Fruit fly (Drosophila melanogaster) whole organism, embryonic: ENCODE data around the gene CG12012.
A peak's percentile ranks its signal among the peaks of the same experiment; 100 is the strongest.

Experiments used
- Atf3 ChIP-seq: fragments of 200-800 bp; sonication (Bioruptor generic); optimal IDR thresholded peaks from 3 replicates; lab custom pipeline; 2016; ENCODE audit warnings: missing biosample characterization, missing genetic modification characterization
- Bgb ChIP-seq: fragments of 200-800 bp; sonication (Bioruptor generic); IDR thresholded peaks from 2 replicates; pipeline ENCODE4 v1.3.6; 2022; ENCODE audit warnings: missing biosample characterization, missing genetic modification characterization; ENCODE audit not compliant: partially characterized antibody
- CG10147 ChIP-seq: fragments of 200-800 bp; sonication (Bioruptor generic); optimal IDR thresholded peaks from 2 replicates; lab custom pipeline; 2019; ENCODE audit warnings: missing biosample characterization, mild to moderate bottlenecking, missing genetic modification characterization, moderate library complexity
- CG10274 ChIP-seq: fragments of 200-800 bp; sonication (Bioruptor generic); optimal IDR thresholded peaks from 3 replicates; lab custom pipeline; 2017; ENCODE audit warnings: missing biosample characterization, mild to moderate bottlenecking, missing genetic modification characterization
- CG10565 ChIP-seq: fragments of 200-800 bp; sonication (Bioruptor generic); optimal IDR thresholded peaks from 3 replicates; lab custom pipeline; 2016; ENCODE audit warnings: missing biosample characterization, mild to moderate bottlenecking, missing genetic modification characterization
- CG11247 ChIP-seq: fragments of 200-800 bp; sonication (Bioruptor generic); IDR thresholded peaks from 2 replicates; pipeline ENCODE4 v1.3.6; 2022; ENCODE audit warnings: missing biosample characterization, missing genetic modification characterization
- CG12104 ChIP-seq: fragments of 200-800 bp; sonication (Bioruptor generic); optimal IDR thresholded peaks from 3 replicates; lab custom pipeline; 2016; ENCODE audit warnings: missing biosample characterization, missing genetic modification characterization
- CG14050 ChIP-seq: fragments of 200-800 bp; sonication (Bioruptor generic); IDR thresholded peaks from 3 replicates; pipeline ENCODE4 v1.3.6; 2022; ENCODE audit warnings: missing biosample characterization, missing genetic modification characterization
- CG15269 ChIP-seq: fragments of 200-800 bp; sonication (Bioruptor generic); optimal IDR thresholded peaks from 2 replicates; lab custom pipeline; 2018; ENCODE audit warnings: missing biosample characterization, mild to moderate bottlenecking, missing genetic modification characterization, moderate library complexity
- CG16813 ChIP-seq: fragments of 200-800 bp; sonication (Bioruptor generic); IDR thresholded peaks from 3 replicates; pipeline ENCODE4 v1.3.6; 2022; ENCODE audit warnings: missing biosample characterization, missing genetic modification characterization; ENCODE audit not compliant: partially characterized antibody
- CG16863 ChIP-seq: fragments of 200-800 bp; sonication (Bioruptor generic); optimal IDR thresholded peaks from 3 replicates; lab custom pipeline; 2016; ENCODE audit warnings: missing biosample characterization, missing genetic modification characterization
- CG17568 ChIP-seq: fragments of 200-800 bp; sonication (Bioruptor generic); optimal IDR thresholded peaks from 2 replicates; lab custom pipeline; 2018; ENCODE audit warnings: missing biosample characterization, mild to moderate bottlenecking, missing genetic modification characterization, moderate library complexity
- CG17612 ChIP-seq: fragments of 200-800 bp; sonication (Bioruptor generic); IDR thresholded peaks from 2 replicates; pipeline ENCODE4 v1.3.6; 2022; ENCODE audit warnings: missing biosample characterization, missing genetic modification characterization
- CG17829 ChIP-seq: fragments of 200-800 bp; optimal IDR thresholded peaks from 2 replicates; lab custom pipeline; 2019; ENCODE audit warnings: missing biosample characterization, mild to moderate bottlenecking, missing genetic modification characterization, moderate library complexity
- CG18262 ChIP-seq: fragments of 200-800 bp; optimal IDR thresholded peaks from 3 replicates; lab custom pipeline; 2019; ENCODE audit warnings: missing biosample characterization, mild to moderate bottlenecking, missing genetic modification characterization, moderate library complexity
- CG34376 ChIP-seq: fragments of 200-800 bp; sonication (Bioruptor generic); optimal IDR thresholded peaks from 2 replicates; lab custom pipeline; 2018; ENCODE audit warnings: missing biosample characterization, mild to moderate bottlenecking, missing genetic modification characterization
- CG4820 ChIP-seq: fragments of 200-800 bp; sonication (Bioruptor generic); optimal IDR thresholded peaks from 3 replicates; lab custom pipeline; 2016; ENCODE audit warnings: missing biosample characterization, missing genetic modification characterization
- CG8478 ChIP-seq: fragments of >200 bp; optimal IDR thresholded peaks from 2 replicates; lab custom pipeline; 2018
- CG9727 ChIP-seq: fragments of 200-800 bp; sonication (Bioruptor generic); optimal IDR thresholded peaks from 3 replicates; lab custom pipeline; 2017; ENCODE audit warnings: missing biosample characterization, mild to moderate bottlenecking, missing genetic modification characterization
- CHES-1-like ChIP-seq: fragments of 200-800 bp; sonication (Bioruptor generic); optimal IDR thresholded peaks from 2 replicates; lab custom pipeline; 2016; ENCODE audit warnings: missing biosample characterization, missing genetic modification characterization
- Dek ChIP-seq: fragments of 200-800 bp; sonication (Bioruptor generic); optimal IDR thresholded peaks from 3 replicates; lab custom pipeline; 2019; ENCODE audit warnings: missing biosample characterization, mild to moderate bottlenecking, missing genetic modification characterization, moderate library complexity
- Dfd ChIP-seq, 2 experiments: fragments of >200 bp; optimal IDR thresholded peaks; 2 replicates each; lab custom pipeline; 2017; ENCODE audit warnings: missing biosample characterization in 2 of 2, missing genetic modification characterization in 2 of 2
- ERR ChIP-seq: fragments of 200-800 bp; sonication (Bioruptor generic); optimal IDR thresholded peaks from 2 replicates; lab custom pipeline; 2016; ENCODE audit warnings: missing biosample characterization, missing genetic modification characterization
- HLHmδ ChIP-seq: fragments of 200-800 bp; sonication (Bioruptor generic); optimal IDR thresholded peaks from 2 replicates; lab custom pipeline; 2018; ENCODE audit warnings: missing biosample characterization, mild to moderate bottlenecking, missing genetic modification characterization, moderate library complexity
- Hmx ChIP-seq: fragments of 200-800 bp; sonication (Bioruptor generic); optimal IDR thresholded peaks from 2 replicates; lab custom pipeline; 2016; ENCODE audit warnings: missing biosample characterization, missing genetic modification characterization
- Lhr ChIP-seq: fragments of 200-800 bp; sonication (Bioruptor generic); optimal IDR thresholded peaks from 3 replicates; lab custom pipeline; 2017; ENCODE audit warnings: mild to moderate bottlenecking, missing biosample characterization, missing genetic modification reagents, missing genetic modification characterization
- NFAT ChIP-seq: fragments of 200-800 bp; sonication (Bioruptor generic); IDR thresholded peaks from 2 replicates; pipeline ENCODE4 v1.3.6; 2022; ENCODE audit warnings: missing biosample characterization, missing genetic modification characterization
- Scr ChIP-seq: fragments of 200-800 bp; sonication (Bioruptor generic); IDR thresholded peaks from 2 replicates; pipeline ENCODE4 v1.3.6; 2022; ENCODE audit warnings: missing biosample characterization, missing genetic modification characterization; ENCODE audit not compliant: partially characterized antibody
- Ssrp ChIP-seq: fragments of 200-800 bp; sonication (Bioruptor generic); optimal IDR thresholded peaks from 2 replicates; lab custom pipeline; 2018; ENCODE audit warnings: missing biosample characterization, mild to moderate bottlenecking, missing genetic modification characterization, moderate library complexity
- TFAM ChIP-seq: fragments of 200-800 bp; sonication (Bioruptor generic); optimal IDR thresholded peaks from 2 replicates; lab custom pipeline; 2017; ENCODE audit warnings: missing biosample characterization, missing genetic modification characterization, inconsistent platforms
- abd-A ChIP-seq: fragments of 200-800 bp; sonication (Bioruptor generic); optimal IDR thresholded peaks from 3 replicates; lab custom pipeline; 2019; ENCODE audit warnings: missing biosample characterization, mild to moderate bottlenecking, missing genetic modification characterization, moderate library complexity
- al ChIP-seq: fragments of 200-800 bp; sonication (Bioruptor generic); IDR thresholded peaks from 2 replicates; pipeline ENCODE4 v1.3.6; 2022; ENCODE audit warnings: missing biosample characterization, missing genetic modification characterization
- ci ChIP-seq: fragments of 200-800 bp; sonication (Bioruptor generic); IDR thresholded peaks from 3 replicates; pipeline ENCODE4 v1.3.6; 2022; ENCODE audit warnings: missing biosample characterization, missing genetic modification characterization
- esg ChIP-seq: fragments of 200-800 bp; sonication (Bioruptor generic); conservative IDR thresholded peaks from 2 replicates; pipeline ENCODE4 v1.3.6; 2022; ENCODE audit warnings: missing biosample characterization, missing genetic modification characterization
- gcm2 ChIP-seq: fragments of 200-800 bp; sonication (Bioruptor generic); optimal IDR thresholded peaks from 2 replicates; lab custom pipeline; 2016; ENCODE audit warnings: missing biosample characterization, missing genetic modification characterization
- gt ChIP-seq: fragments of 200-800 bp; sonication (Bioruptor generic); IDR thresholded peaks from 2 replicates; pipeline ENCODE4 v1.3.6; 2022; ENCODE audit warnings: missing biosample characterization, missing genetic modification characterization
- maf-S ChIP-seq: fragments of 200-800 bp; sonication (Bioruptor generic); optimal IDR thresholded peaks from 2 replicates; lab custom pipeline; 2016; ENCODE audit warnings: missing biosample characterization, missing genetic modification characterization
- mirr ChIP-seq: fragments of 200-800 bp; sonication (Bioruptor generic); optimal IDR thresholded peaks from 3 replicates; lab custom pipeline; 2018; ENCODE audit warnings: missing biosample characterization, mild to moderate bottlenecking, missing genetic modification characterization
- mld ChIP-seq: fragments of 200-800 bp; sonication (Bioruptor generic); IDR thresholded peaks from 3 replicates; pipeline ENCODE4 v1.3.6; 2022; ENCODE audit warnings: missing biosample characterization, missing genetic modification characterization; ENCODE audit not compliant: partially characterized antibody
- nmo ChIP-seq: fragments of 200-800 bp; sonication (Bioruptor generic); optimal IDR thresholded peaks from 2 replicates; lab custom pipeline; 2018; ENCODE audit warnings: missing biosample characterization, mild to moderate bottlenecking, missing genetic modification characterization, moderate library complexity
- onecut ChIP-seq: fragments of 200-800 bp; sonication (Bioruptor generic); IDR thresholded peaks from 2 replicates; pipeline ENCODE4 v1.3.6; 2022; ENCODE audit warnings: missing biosample characterization, missing genetic modification characterization
- org-1 ChIP-seq: fragments of 200-800 bp; sonication (Bioruptor generic); optimal IDR thresholded peaks from 2 replicates; lab custom pipeline; 2017; ENCODE audit warnings: missing biosample characterization, missing genetic modification characterization
- pfk ChIP-seq: fragments of 200-800 bp; sonication (Bioruptor generic); optimal IDR thresholded peaks from 2 replicates; lab custom pipeline; 2018; ENCODE audit warnings: missing biosample characterization, mild to moderate bottlenecking, missing genetic modification characterization, moderate library complexity
- prd ChIP-seq, 3 experiments: fragments of >200 bp in 2 of 3; fragments of 200-800 bp in 1 of 3; sonication (Bioruptor generic) in 1 of 3; optimal IDR thresholded peaks in 2 of 3; IDR thresholded peaks in 1 of 3; 2 replicates in 2 of 3; 3 replicates in 1 of 3; pipeline versions ENCODE4 v1.3.6 to Lab custom; 2017 to 2022; ENCODE audit warnings: missing biosample characterization in 1 of 3, missing genetic modification characterization in 1 of 3
- salm ChIP-seq: fragments of 200-800 bp; sonication (Bioruptor generic); optimal IDR thresholded peaks from 2 replicates; lab custom pipeline; 2018; ENCODE audit warnings: missing biosample characterization, mild to moderate bottlenecking, missing genetic modification characterization
- sug ChIP-seq: fragments of 200-800 bp; optimal IDR thresholded peaks from 2 replicates; lab custom pipeline; 2019; ENCODE audit warnings: missing biosample characterization, mild to moderate bottlenecking, missing genetic modification characterization, moderate library complexity
- trem ChIP-seq: fragments of 200-800 bp; optimal IDR thresholded peaks from 3 replicates; lab custom pipeline; 2019; ENCODE audit warnings: missing biosample characterization, mild to moderate bottlenecking, missing genetic modification characterization, moderate library complexity
- trh ChIP-seq: fragments of 200-800 bp; sonication (Bioruptor generic); optimal IDR thresholded peaks from 2 replicates; lab custom pipeline; 2016; ENCODE audit warnings: missing biosample characterization, missing genetic modification characterization
- zfh1 ChIP-seq: fragments of 200-800 bp; sonication (Bioruptor generic); IDR thresholded peaks from 3 replicates; pipeline ENCODE4 v1.3.6; 2022; ENCODE audit warnings: missing biosample characterization, missing genetic modification characterization

The CG12012 gene

dm6 chr3L:3384596-3385436 lies 8.3 kb downstream of the CG12012 start (continued):
- TF ChIP-seq onecut (GFP tag; lab: Robert Waterston, UW), result no peak
- TF ChIP-seq mld (GFP tag; lab: Robert Waterston, UW), result no peak
- TF ChIP-seq CG8478, result no peak
- no peak for TF ChIP-seq gt (GFP tag; lab: Robert Waterston, UW)
- peak; percentile 80 for TF ChIP-seq abd-A (tag; lab: Kevin White, UChicago)
- no peak for TF ChIP-seq Scr (GFP tag; lab: Robert Waterston, UW)
- no peak for TF ChIP-seq Atf3 (GFP tag; lab: Kevin White, UChicago)
- TF ChIP-seq Lhr (GFP tag; lab: Kevin White, UChicago), result no peak
- no peak for TF ChIP-seq sug (tag; lab: Kevin White, UChicago)
- no peak for TF ChIP-seq CG16863 (GFP tag; lab: Kevin White, UChicago)
- 0 out of 2 replicates have a peak, but pooled peaks have one; percentile 6 for TF ChIP-seq al (GFP tag; lab: Robert Waterston, UW)
- TF ChIP-seq CG17612 (GFP tag; lab: Robert Waterston, UW), result no peak
- peak; percentile 70 for TF ChIP-seq CG9727
- TF ChIP-seq ci (GFP tag; lab: Robert Waterston, UW), result 0 out of 3 replicates have a peak, but pooled peaks have one; percentile 3
- no peak for TF ChIP-seq CG14050
- TF ChIP-seq Hmx, result no peak
- TF ChIP-seq trh, result no peak
- no peak for TF ChIP-seq salm (tag; lab: Kevin White, UChicago)
- TF ChIP-seq CG10274 (GFP tag; lab: Kevin White, UChicago), result no peak
- TF ChIP-seq ERR (GFP tag; lab: Kevin White, UChicago), result no peak
- no peak for TF ChIP-seq CHES-1-like (GFP tag; lab: Kevin White, UChicago)
- TF ChIP-seq prd (optimal IDR thresholded peaks at IDR 0.05; lab: Kevin White, UChicago), result no peak
- peak; percentile 48; the same call in 2 of the 3 replicates for TF ChIP-seq prd (GFP tag; IDR thresholded peaks at IDR 0.05; lab: Robert Waterston, UW)
- no peak for TF ChIP-seq Bgb (GFP tag; lab: Robert Waterston, UW)
- TF ChIP-seq nmo (GFP tag; lab: Kevin White, UChicago), result peak; percentile 72
- no peak for TF ChIP-seq CG16813 (GFP tag; lab: Robert Waterston, UW)
- no peak for TF ChIP-seq TFAM (GFP tag; lab: Kevin White, UChicago)
- TF ChIP-seq CG17568 (GFP tag; lab: Kevin White, UChicago), result no peak
- peak; percentile 52; the same call in 1 of the 2 replicates for TF ChIP-seq NFAT (GFP tag; lab: Robert Waterston, UW)
- peak; percentile 6 for TF ChIP-seq trem
- TF ChIP-seq CG10147, result no peak
- no peak for TF ChIP-seq CG11247 (GFP tag; lab: Robert Waterston, UW)
- TF ChIP-seq Dfd (GFP tag; optimal IDR thresholded peaks at IDR 0.05; lab: Kevin White, UChicago), result no peak
- no peak for TF ChIP-seq CG34376 (GFP tag; lab: Kevin White, UChicago)
- no peak for TF ChIP-seq Dek
- TF ChIP-seq CG4820 (GFP tag; lab: Kevin White, UChicago), result peak; percentile 42
- TF ChIP-seq HLHmδ, result no peak
- peak; percentile 67 for TF ChIP-seq Ssrp (tag; lab: Kevin White, UChicago)
- TF ChIP-seq CG12104 (GFP tag; lab: Kevin White, UChicago), result peak; percentile 49
- TF ChIP-seq zfh1 (GFP tag; lab: Robert Waterston, UW), result peak; percentile 59; the same call in 2 of the 3 replicates
- peak; percentile 32 for TF ChIP-seq CG15269 (tag; lab: Kevin White, UChicago)
- no peak for TF ChIP-seq CG10565 (GFP tag; lab: Kevin White, UChicago)
- TF ChIP-seq org-1 (GFP tag; lab: Kevin White, UChicago), result no peak
- no peak for TF ChIP-seq gcm2 (GFP tag; lab: Kevin White, UChicago)
- TF ChIP-seq CG17829 (tag; lab: Kevin White, UChicago), result peak; percentile 21
- TF ChIP-seq pfk, result no peak
- no peak for TF ChIP-seq esg
- TF ChIP-seq CG18262 (tag; lab: Kevin White, UChicago), result peak; percentile 82
- TF ChIP-seq maf-S (GFP tag; lab: Kevin White, UChicago), result no peak
- TF ChIP-seq mirr (GFP tag; lab: Kevin White, UChicago), result no peak
